Worm (Caenorhabditis elegans): ENCODE results near the gene idpb-1.

DNA sequence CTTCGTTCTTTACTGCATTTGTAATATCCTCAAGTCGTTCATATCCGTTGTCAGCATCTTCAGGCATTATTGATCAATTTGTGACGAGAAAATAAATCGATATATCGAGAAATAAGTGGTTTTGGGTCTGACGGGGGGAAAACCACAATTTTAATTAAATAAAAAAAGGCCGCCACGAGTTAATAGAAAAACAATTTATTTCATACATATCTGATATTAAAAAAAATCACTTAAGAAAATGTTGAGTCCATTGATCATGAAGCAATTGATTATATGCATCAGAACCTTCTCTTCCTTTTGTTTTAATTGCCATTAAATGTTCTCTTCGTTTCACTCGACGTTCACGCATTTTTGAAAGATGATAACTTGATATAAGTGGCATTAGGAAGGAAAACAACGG is 46.6 kb downstream of the idpb-1 start, which contains the start of gene F58A6.5:
- TF ChIP-seq ama-1 (optimal IDR thresholded peaks at IDR 0.05) (no peak), mdl-1 (tag; optimal IDR thresholded peaks at IDR 0.05) (no peak)

All from whole organism, L3 larva.